Worm (Caenorhabditis elegans) whole organism, young adult: Measurements from ENCODE around the gene C05C9.3.

Source experiments
- C06A6.2 ChIP-seq: fragments of 200-800 bp; sonication (Bioruptor generic); conservative IDR thresholded peaks from 2 replicates; pipeline ENCODE4 v1.3.6; 2022; ENCODE audit warnings: missing genetic modification characterization, missing compliant biosample characterization
- C17E4.6 ChIP-seq: fragments of 200-800 bp; sonication (Bioruptor generic); IDR thresholded peaks from 2 replicates; pipeline ENCODE4 v1.3.6; 2022; ENCODE audit warnings: missing genetic modification reagents, missing genetic modification characterization, missing compliant biosample characterization
- F49E8.2 ChIP-seq: sonication (generic microtip); optimal IDR thresholded peaks from 3 replicates; lab custom pipeline; 2017; ENCODE audit warnings: missing genetic modification characterization, mild to moderate bottlenecking, missing compliant biosample characterization, antibody characterized with exemption, moderate library complexity; ENCODE audit not compliant: insufficient read depth
- F55B11.4 ChIP-seq: sonication (generic microtip); optimal IDR thresholded peaks from 2 replicates; lab custom pipeline; 2016; ENCODE audit warnings: missing compliant biosample characterization, missing genetic modification characterization, borderline replicate concordance; ENCODE audit not compliant: insufficient read depth
- K12H6.12 ChIP-seq: fragments of 200-800 bp; sonication (Bioruptor generic); optimal IDR thresholded peaks from 2 replicates; lab custom pipeline; 2018; ENCODE audit warnings: mild to moderate bottlenecking, missing genetic modification characterization, missing compliant biosample characterization
- Y53G8AR.9 ChIP-seq: fragments of 200-800 bp; sonication (Bioruptor generic); conservative IDR thresholded peaks from 2 replicates; pipeline ENCODE4 v1.3.6; 2022; ENCODE audit warnings: missing genetic modification reagents, missing genetic modification characterization, missing compliant biosample characterization
- Y67H2A.10 ChIP-seq: fragments of 200-800 bp; sonication (Bioruptor generic); conservative IDR thresholded peaks from 2 replicates; pipeline ENCODE4 v1.3.6; 2022; ENCODE audit warnings: missing genetic modification reagents, missing genetic modification characterization, missing compliant biosample characterization
- akir-1 ChIP-seq: fragments of 200-800 bp; sonication (Bioruptor generic); optimal IDR thresholded peaks from 2 replicates; lab custom pipeline; 2018; ENCODE audit warnings: mild to moderate bottlenecking, missing genetic modification characterization, moderate library complexity, missing compliant biosample characterization
- attf-3 ChIP-seq: fragments of 200-800 bp; sonication (Bioruptor generic); conservative IDR thresholded peaks from 2 replicates; pipeline ENCODE4 v1.3.6; 2022; ENCODE audit warnings: missing genetic modification reagents, missing genetic modification characterization, missing compliant biosample characterization
- bed-2 ChIP-seq: fragments of 200-800 bp; sonication (Bioruptor generic); IDR thresholded peaks from 2 replicates; pipeline ENCODE4 v1.3.6; 2022; ENCODE audit warnings: missing genetic modification reagents, missing genetic modification characterization, missing compliant biosample characterization
- cebp-1 ChIP-seq, 2 experiments: fragments of 200-800 bp in 1 of 2; sonication (Bioruptor generic) in 1 of 2; sonication (generic microtip) in 1 of 2; IDR thresholded peaks in 1 of 2; optimal IDR thresholded peaks in 1 of 2; 2 replicates each; pipeline versions ENCODE4 v1.3.6 to Lab custom; 2017 to 2022; ENCODE audit warnings: missing compliant biosample characterization in 2 of 2, missing genetic modification characterization in 2 of 2, mild to moderate bottlenecking in 1 of 2, missing genetic modification reagents in 1 of 2, moderate library complexity in 1 of 2
- ceh-79 ChIP-seq: sonication (generic microtip); optimal IDR thresholded peaks from 2 replicates; lab custom pipeline; 2017; ENCODE audit warnings: mild to moderate bottlenecking, missing genetic modification characterization, missing compliant biosample characterization
- chd-7 ChIP-seq: sonication (generic microtip); optimal IDR thresholded peaks from 2 replicates; lab custom pipeline; 2016; ENCODE audit warnings: mild to moderate bottlenecking, missing genetic modification characterization, moderate library complexity, missing compliant biosample characterization
- die-1 ChIP-seq: sonication (generic microtip); optimal IDR thresholded peaks from 2 replicates; lab custom pipeline; 2016; ENCODE audit warnings: missing genotype, mild to moderate bottlenecking, missing genetic modification characterization, missing compliant biosample characterization
- efl-1 ChIP-seq: fragments of 150-350 bp; optimal IDR thresholded peaks from 2 replicates; lab custom pipeline; 2014; ENCODE audit warnings: missing biosample characterization, missing genetic modification reagents, missing genetic modification characterization
- ekl-4 ChIP-seq: fragments of 200-800 bp; sonication (Bioruptor generic); IDR thresholded peaks from 2 replicates; pipeline ENCODE4 v1.3.6; 2022; ENCODE audit warnings: missing genetic modification reagents, missing genetic modification characterization, missing compliant biosample characterization
- fkh-3 ChIP-seq: sonication (generic microtip); optimal IDR thresholded peaks from 2 replicates; lab custom pipeline; 2016; ENCODE audit warnings: mild to moderate bottlenecking, missing genetic modification characterization, missing compliant biosample characterization
- hlh-12 ChIP-seq: sonication (generic microtip); optimal IDR thresholded peaks from 2 replicates; lab custom pipeline; 2016; ENCODE audit warnings: missing genetic modification characterization, missing compliant biosample characterization
- hsf-1 ChIP-seq: fragments of 200-800 bp; sonication (Bioruptor generic); IDR thresholded peaks from 2 replicates; pipeline ENCODE4 v1.3.6; 2022; ENCODE audit warnings: missing genetic modification reagents, missing genetic modification characterization, missing compliant biosample characterization
- lin-35 ChIP-seq, 3 experiments: fragments of 150-350 bp in 2 of 3; sonication (generic microtip) in 1 of 3; optimal IDR thresholded peaks; 2 replicates each; lab custom pipeline; 2014 to 2018; ENCODE audit warnings: missing biosample characterization in 3 of 3, missing genetic modification characterization in 3 of 3, missing genetic modification reagents in 3 of 3
- madf-3 ChIP-seq: fragments of 200-800 bp; sonication (Bioruptor generic); IDR thresholded peaks from 2 replicates; pipeline ENCODE4 v1.3.6; 2022; ENCODE audit warnings: missing genetic modification reagents, missing genetic modification characterization, missing compliant biosample characterization
- mxl-1 ChIP-seq: sonication (generic microtip); optimal IDR thresholded peaks from 2 replicates; lab custom pipeline; 2016; ENCODE audit warnings: missing genetic modification characterization, missing compliant biosample characterization
- nfya-1 ChIP-seq: sonication (generic microtip); optimal IDR thresholded peaks from 2 replicates; lab custom pipeline; 2017; ENCODE audit warnings: antibody characterized with exemption, missing compliant biosample characterization, missing genetic modification characterization, borderline replicate concordance; ENCODE audit not compliant: insufficient read depth
- pha-4 ChIP-seq: fragments of 150-350 bp; sonication (generic microtip); optimal IDR thresholded peaks from 2 replicates; lab custom pipeline; 2014; ENCODE audit warnings: missing biosample characterization, missing genetic modification reagents, missing genetic modification characterization
- rcor-1 ChIP-seq: fragments of 200-800 bp; sonication (Bioruptor generic); IDR thresholded peaks from 2 replicates; pipeline ENCODE4 v1.3.6; 2022; ENCODE audit warnings: missing genetic modification reagents, missing genetic modification characterization, missing compliant biosample characterization
- repo-1 ChIP-seq: sonication (generic microtip); optimal IDR thresholded peaks from 2 replicates; lab custom pipeline; 2017; ENCODE audit warnings: mild to moderate bottlenecking, missing genetic modification characterization, missing compliant biosample characterization
- sea-2 ChIP-seq: fragments of 200-800 bp; sonication (Bioruptor generic); IDR thresholded peaks from 2 replicates; pipeline ENCODE4 v1.3.6; 2022; ENCODE audit warnings: missing genetic modification characterization, missing compliant biosample characterization
- snpc-1.1 ChIP-seq: sonication (generic microtip); optimal IDR thresholded peaks from 2 replicates; lab custom pipeline; 2017; ENCODE audit warnings: missing genetic modification characterization, mild to moderate bottlenecking, missing compliant biosample characterization, antibody characterized with exemption, moderate library complexity, missing genotype, missing genetic modification reagents; ENCODE audit not compliant: insufficient read depth
- snpc-4 ChIP-seq, 5 experiments: fragments of 150-350 bp in 1 of 5; sonication (generic microtip) in 4 of 5; optimal IDR thresholded peaks; 2 replicates each; lab custom pipeline; 2014 to 2018; ENCODE audit warnings: missing genetic modification characterization in 5 of 5, missing biosample characterization in 3 of 5, antibody characterized with exemption in 2 of 5, mild to moderate bottlenecking in 2 of 5, missing compliant biosample characterization in 2 of 5, missing genotype in 2 of 5, moderate library complexity in 2 of 5, missing genetic modification reagents in 1 of 5
- tbx-9 ChIP-seq: sonication (generic microtip); optimal IDR thresholded peaks from 2 replicates; lab custom pipeline; 2016; ENCODE audit warnings: borderline replicate concordance, missing genetic modification characterization, inconsistent platforms, missing compliant biosample characterization
- unc-130 ChIP-seq: sonication (generic microtip); optimal IDR thresholded peaks from 2 replicates; lab custom pipeline; 2016; ENCODE audit warnings: missing genetic modification reagents, missing genetic modification characterization, missing compliant biosample characterization
- unc-62 ChIP-seq: fragments of 150-350 bp; optimal IDR thresholded peaks from 2 replicates; lab custom pipeline; 2014; ENCODE audit warnings: missing biosample characterization, missing genetic modification reagents, missing genetic modification characterization
- zfh-2 ChIP-seq: fragments of 200-800 bp; sonication (Bioruptor generic); conservative IDR thresholded peaks from 2 replicates; pipeline ENCODE4 v1.3.6; 2022; ENCODE audit warnings: missing genetic modification reagents, missing genetic modification characterization, missing compliant biosample characterization
- ztf-26 ChIP-seq: sonication (generic microtip); optimal IDR thresholded peaks from 2 replicates; lab custom pipeline; 2017; ENCODE audit warnings: missing genetic modification characterization, missing compliant biosample characterization
- ztf-28 ChIP-seq: fragments of 200-800 bp; sonication (Bioruptor generic); IDR thresholded peaks from 2 replicates; pipeline ENCODE4 v1.3.6; 2022; ENCODE audit warnings: missing genetic modification reagents, missing genetic modification characterization, missing compliant biosample characterization

C05C9.3 gene

ce11 chrX:11199155-11199554 is 46.5 kb upstream of the C05C9.3 start, which contains the start of gene col-178:
TSS of gene col-178 (plus strand) at chrX:11199455.
- TF ChIP-seq nfya-1 (no peak), lin-35 (GFP tag; optimal IDR thresholded peaks at IDR 0.05; lab: Kevin White, UChicago) (no peak), rcor-1 (GFP tag; lab: Robert Waterston, UW) (no peak), attf-3 (no peak), C06A6.2 (GFP tag; lab: Robert Waterston, UW) (no peak), Y53G8AR.9 (GFP tag; lab: Robert Waterston, UW) (no peak), mxl-1 (no peak), die-1 (tag; lab: Kevin White, UChicago) (no peak), efl-1 (GFP tag; lab: Kevin White, UChicago) (no peak), ekl-4 (GFP tag; lab: Robert Waterston, UW) (no peak), snpc-1.1 (tag; lab: Kevin White, UChicago) (no peak), snpc-4 (GFP tag; optimal IDR thresholded peaks at IDR 0.05; lab: Kevin White, UChicago) (no peak), snpc-4 (tag; optimal IDR thresholded peaks at IDR 0.05; lab: Kevin White, UChicago) (no peak), ztf-28 (no peak), fkh-3 (no peak), K12H6.12 (no peak), pha-4 (tag; lab: Kevin White, UChicago) (no peak), ceh-79 (no peak), ztf-26 (tag; lab: Kevin White, UChicago) (no peak), bed-2 (no peak), akir-1 (GFP tag; lab: Kevin White, UChicago) (no peak)

DNA sequence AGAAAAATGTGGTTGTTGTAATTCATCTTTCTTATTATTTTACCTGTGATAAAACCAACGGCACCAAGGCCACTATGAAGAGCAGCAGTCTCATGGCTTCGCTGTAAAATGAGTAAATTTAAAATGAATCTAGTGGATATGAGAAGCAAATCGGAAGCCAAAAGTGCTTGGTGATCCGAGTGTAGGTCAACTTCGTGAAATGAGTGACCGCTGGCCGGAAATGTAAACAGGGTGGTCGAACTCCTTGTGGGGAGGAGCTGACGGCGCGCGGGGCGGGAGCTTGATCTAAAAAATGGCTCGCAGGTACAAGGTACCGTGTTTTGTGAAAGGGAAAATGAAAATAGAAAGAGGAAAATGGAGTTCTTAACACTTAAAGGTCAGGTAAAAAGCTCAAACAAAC is 44.1 kb upstream of the C05C9.3 start, which contains the start of gene C34F6.1:
TSS of gene C34F6.1 (minus strand) at position 101 of the 400 bp plus-strand sequence.
- TF ChIP-seq hlh-12 (no peak), unc-62 (GFP tag; lab: Kevin White, UChicago) (no peak), sea-2 (no peak), cebp-1 (GFP tag; IDR thresholded peaks at IDR 0.05; lab: Robert Waterston, UW) (no peak), cebp-1 (tag; optimal IDR thresholded peaks at IDR 0.05; lab: Kevin White, UChicago) (no peak), F55B11.4 (tag; lab: Kevin White, UChicago) (no peak), unc-130 (GFP tag; lab: Kevin White, UChicago) (no peak), zfh-2 (GFP tag; lab: Robert Waterston, UW) (no peak), F49E8.2 (tag; lab: Kevin White, UChicago) (no peak), Y67H2A.10 (GFP tag; lab: Robert Waterston, UW) (no peak), tbx-9 (tag; lab: Kevin White, UChicago) (no peak), ceh-79 (no peak), C17E4.6 (GFP tag; lab: Robert Waterston, UW) (no peak), madf-3 (GFP tag; lab: Robert Waterston, UW) (no peak), hsf-1 (GFP tag; lab: Robert Waterston, UW) (no peak), repo-1 (no peak)

- TF ChIP-seq C17E4.6 (GFP tag; lab: Robert Waterston, UW) (no peak), chd-7 (tag; lab: Kevin White, UChicago) (no peak)
Observed at ce11 chrX:11193670-11194069, 41.0 kb upstream of the C05C9.3 start.
